Fruit fly (Drosophila melanogaster): ENCODE results near the gene Zip71B.
A peak's percentile ranks its signal among the peaks of the same experiment; 100 is the strongest.

The Zip71B gene

dm6 chr3L:15011142-15011541 lies 19.1 kb downstream of the Zip71B start:
- TF ChIP-seq CTCF (optimal IDR thresholded peaks at IDR 0.05) = peak; percentile 82 to 88
- no peak for TF ChIP-seq CG8478 (optimal IDR thresholded peaks at IDR 0.05)

- TF ChIP-seq CG8478 (optimal IDR thresholded peaks at IDR 0.05) (no peak), CTCF (optimal IDR thresholded peaks at IDR 0.05) (no peak)
Observed at dm6 chr3L:15011638-15012335, 19.7 kb downstream of the Zip71B start.

- TF ChIP-seq CG8478 (optimal IDR thresholded peaks at IDR 0.05) (no peak), CTCF (optimal IDR thresholded peaks at IDR 0.05) (no peak)
Observed at dm6 chr3L:15013296-15013695, 21.2 kb downstream of the Zip71B start.

- TF ChIP-seq CTCF (optimal IDR thresholded peaks at IDR 0.05) (peak in 1 of 2 experiments; percentile 73), CG8478 (optimal IDR thresholded peaks at IDR 0.05) (no peak)
Observed at dm6 chr3L:15013957-15014692, 22.0 kb downstream of the Zip71B start, which contains the start of gene Reck. Reck (minus strand) TSS chr3L:15014062.

- TF ChIP-seq CTCF (optimal IDR thresholded peaks at IDR 0.05) (no peak), CG8478 (optimal IDR thresholded peaks at IDR 0.05) (no peak)
Observed at dm6 chr3L:15021008-15021407, 28.9 kb downstream of the Zip71B start.

- TF ChIP-seq CG8478 (optimal IDR thresholded peaks at IDR 0.05) (no peak), CTCF (optimal IDR thresholded peaks at IDR 0.05) (no peak)
Observed at dm6 chr3L:15023192-15023591, 31.1 kb downstream of the Zip71B start, which contains the start of gene CG32148. CG32148 (plus strand) TSS chr3L:15023492.

dm6 chr3L:15031773-15032172 lies 39.7 kb downstream of the Zip71B start:
- TF ChIP-seq CG8478 (optimal IDR thresholded peaks at IDR 0.05) = no peak
- no peak for TF ChIP-seq CTCF (optimal IDR thresholded peaks at IDR 0.05)

- no peak for TF ChIP-seq CG8478 (optimal IDR thresholded peaks at IDR 0.05)
- no peak for TF ChIP-seq CTCF (optimal IDR thresholded peaks at IDR 0.05)
Observed at dm6 chr3L:15034061-15034713, 42.1 kb downstream of the Zip71B start.

- TF ChIP-seq CTCF (optimal IDR thresholded peaks at IDR 0.05) = no peak
- no peak for TF ChIP-seq CG8478 (optimal IDR thresholded peaks at IDR 0.05)
Observed at dm6 chr3L:15034714-15035076, 42.6 kb downstream of the Zip71B start.

dm6 chr3L:15035585-15035984 lies 43.5 kb downstream of the Zip71B start:
- TF ChIP-seq CG8478 (optimal IDR thresholded peaks at IDR 0.05) = no peak
- TF ChIP-seq CTCF (optimal IDR thresholded peaks at IDR 0.05) = no peak

dm6 chr3L:15039510-15039909 lies 47.4 kb downstream of the Zip71B start:
- no peak for TF ChIP-seq CG8478 (optimal IDR thresholded peaks at IDR 0.05)
- TF ChIP-seq CTCF (optimal IDR thresholded peaks at IDR 0.05) = no peak

dm6 chr3L:15040329-15040886 lies 48.3 kb downstream of the Zip71B start:
- no peak for TF ChIP-seq CTCF (optimal IDR thresholded peaks at IDR 0.05)
- TF ChIP-seq CG8478 (optimal IDR thresholded peaks at IDR 0.05) = no peak

dm6 chr3L:15042470-15042869 lies 50.4 kb downstream of the Zip71B start, which contains the start of gene Rpn12R:
Rpn12R (minus strand) TSS chr3L:15042570.
- TF ChIP-seq CTCF (optimal IDR thresholded peaks at IDR 0.05) (no peak), CG8478 (optimal IDR thresholded peaks at IDR 0.05) (no peak)

dm6 chr3L:15043465-15043864 lies 51.4 kb downstream of the Zip71B start:
- no peak for TF ChIP-seq CG8478 (optimal IDR thresholded peaks at IDR 0.05)
- TF ChIP-seq CTCF (optimal IDR thresholded peaks at IDR 0.05) = no peak

- no peak for TF ChIP-seq CG8478 (optimal IDR thresholded peaks at IDR 0.05)
- TF ChIP-seq CTCF (optimal IDR thresholded peaks at IDR 0.05) = no peak
Observed at dm6 chr3L:15043874-15044336, 51.8 kb downstream of the Zip71B start, which contains the start of gene ind. ind (minus strand) TSS chr3L:15043924.
